Worm (Caenorhabditis elegans) whole organism, L4 larva: Measurements from ENCODE around the gene fbxc-24.

Experiments used
- F37D6.2 ChIP-seq: sonication (generic microtip); optimal IDR thresholded peaks from 2 replicates; lab custom pipeline; 2016; ENCODE audit warnings: mild to moderate bottlenecking, missing genetic modification characterization, missing compliant biosample characterization
- lsy-2 ChIP-seq, 2 experiments: fragments of 150-350 bp in 1 of 2; sonication (generic microtip) in 1 of 2; optimal IDR thresholded peaks; 2 replicates each; lab custom pipeline; 2014 to 2017; ENCODE audit warnings: missing biosample characterization in 2 of 2, missing genetic modification characterization in 2 of 2
- nhr-25 ChIP-seq: sonication (generic microtip); optimal IDR thresholded peaks from 2 replicates; lab custom pipeline; 2017; ENCODE audit warnings: missing genetic modification characterization, mild to moderate bottlenecking, missing compliant biosample characterization, antibody characterized with exemption, moderate library complexity, borderline replicate concordance; ENCODE audit not compliant: insufficient read depth
- unc-62 ChIP-seq, 3 experiments: fragments of 150-350 bp in 1 of 3; sonication (generic microtip); optimal IDR thresholded peaks in 2 of 3; peaks in 1 of 3; 1 replicate in 1 of 3; 2 replicates in 2 of 3; lab custom pipeline; 2014 to 2017; ENCODE audit warnings: missing biosample characterization in 3 of 3, missing genetic modification characterization in 3 of 3, missing genetic modification reagents in 3 of 3, missing genotype in 1 of 3

DNA sequence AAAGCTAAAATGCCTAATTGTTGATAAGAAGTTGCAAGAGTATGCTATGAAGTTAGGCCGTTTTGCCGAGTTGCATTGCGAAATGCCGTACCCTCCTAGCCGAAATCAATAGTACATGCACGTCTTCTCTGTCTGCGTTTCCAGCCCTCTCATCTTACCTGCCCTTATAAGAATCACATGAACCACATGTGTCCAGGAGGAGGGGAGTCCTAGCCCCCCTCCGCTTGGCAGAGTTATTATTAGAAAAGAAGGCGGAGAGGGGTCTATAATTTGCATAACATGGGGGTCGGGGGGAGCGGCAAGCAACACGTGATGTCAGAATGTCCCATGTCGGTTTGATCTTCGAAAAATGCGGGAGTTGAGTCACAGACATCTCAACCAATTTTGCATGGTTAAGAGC lies 43.6 kb upstream of the fbxc-24 start:
- no peak for TF ChIP-seq unc-62 (GFP tag; optimal IDR thresholded peaks at IDR 0.05 in 1 of 2; lab: Kevin White, UChicago)
- TF ChIP-seq unc-62 (tag; optimal IDR thresholded peaks at IDR 0.05; lab: Kevin White, UChicago), result no peak
- TF ChIP-seq nhr-25 (tag; lab: Kevin White, UChicago), result no peak
- TF ChIP-seq lsy-2 (tag; optimal IDR thresholded peaks at IDR 0.05; lab: Kevin White, UChicago), result no peak
- no peak for TF ChIP-seq F37D6.2
